Worm (Caenorhabditis elegans): ENCODE results near the gene mans-3.

- TF ChIP-seq dpl-1 (GFP tag; optimal IDR thresholded peaks at IDR 0.05): no peak
- TF ChIP-seq nhr-11 (tag; optimal IDR thresholded peaks at IDR 0.05): no peak
- TF ChIP-seq zag-1 (tag; optimal IDR thresholded peaks at IDR 0.05): no peak
Measured at ce11 chrX:5120807-5121206, 44.4 kb upstream of the mans-3 start.

All from whole organism, L1 larva.